Worm (Caenorhabditis elegans) whole organism, L3 larva: ENCODE results near the gene cpb-2.

Source experiments
- R02D3.7 ChIP-seq: fragments of 150-350 bp; optimal IDR thresholded peaks from 2 replicates; lab custom pipeline; 2014; ENCODE audit warnings: missing biosample characterization, missing genetic modification characterization
- ZK546.5 ChIP-seq: sonication (generic microtip); optimal IDR thresholded peaks from 2 replicates; lab custom pipeline; 2017; ENCODE audit warnings: missing biosample characterization, missing genetic modification characterization
- ama-1 ChIP-seq: fragments of 150-350 bp; optimal IDR thresholded peaks from 2 replicates; lab custom pipeline; 2018
- ceh-28 ChIP-seq: fragments of 150-350 bp; optimal IDR thresholded peaks from 2 replicates; lab custom pipeline; 2014; ENCODE audit warnings: missing biosample characterization, missing genetic modification reagents, missing genetic modification characterization
- ceh-9 ChIP-seq: sonication (generic microtip); optimal IDR thresholded peaks from 2 replicates; lab custom pipeline; 2018; ENCODE audit warnings: missing biosample characterization, missing genetic modification characterization
- daf-12 ChIP-seq: fragments of 150-350 bp; optimal IDR thresholded peaks from 2 replicates; lab custom pipeline; 2014; ENCODE audit warnings: missing biosample characterization, missing genetic modification reagents, missing genetic modification characterization
- egl-5 ChIP-seq: fragments of 150-350 bp; optimal IDR thresholded peaks from 2 replicates; lab custom pipeline; 2017; ENCODE audit warnings: missing biosample characterization, missing genetic modification reagents, missing genetic modification characterization, inconsistent platforms
- elt-1 ChIP-seq: fragments of 150-350 bp; optimal IDR thresholded peaks from 2 replicates; lab custom pipeline; 2014; ENCODE audit warnings: missing biosample characterization, missing genetic modification characterization
- elt-2 ChIP-seq: sonication (generic microtip); optimal IDR thresholded peaks from 2 replicates; lab custom pipeline; 2016; ENCODE audit warnings: missing genetic modification reagents, mild to moderate bottlenecking, missing genetic modification characterization, missing compliant biosample characterization
- eor-1 ChIP-seq, 2 experiments: fragments of 150-350 bp; optimal IDR thresholded peaks; 2 replicates each; lab custom pipeline; 2014 to 2018; ENCODE audit warnings: missing biosample characterization in 2 of 2, missing genetic modification characterization in 2 of 2
- fkh-10 ChIP-seq: sonication (generic microtip); optimal IDR thresholded peaks from 2 replicates; lab custom pipeline; 2017; ENCODE audit warnings: missing biosample characterization, missing genetic modification reagents, missing genetic modification characterization
- fkh-2 ChIP-seq: fragments of 150-350 bp; optimal IDR thresholded peaks from 2 replicates; lab custom pipeline; 2014; ENCODE audit warnings: missing biosample characterization, missing genetic modification reagents, missing genetic modification characterization
- hmg-11 ChIP-seq: sonication (generic microtip); optimal IDR thresholded peaks from 2 replicates; lab custom pipeline; 2016; ENCODE audit warnings: missing genetic modification characterization, missing compliant biosample characterization
- jun-1 ChIP-seq: fragments of 150-350 bp; optimal IDR thresholded peaks from 2 replicates; lab custom pipeline; 2014; ENCODE audit warnings: missing biosample characterization, missing genetic modification reagents, missing genetic modification characterization
- lin-15B ChIP-seq: fragments of 150-350 bp; optimal IDR thresholded peaks from 2 replicates; lab custom pipeline; 2014; ENCODE audit warnings: missing biosample characterization, missing genetic modification characterization
- lin-39 ChIP-seq: fragments of 150-350 bp; optimal IDR thresholded peaks from 2 replicates; lab custom pipeline; 2018; ENCODE audit warnings: missing biosample characterization, missing genetic modification reagents, missing genetic modification characterization
- mdl-1 ChIP-seq: fragments of 150-350 bp; optimal IDR thresholded peaks from 2 replicates; lab custom pipeline; 2014; ENCODE audit warnings: missing biosample characterization, missing genetic modification characterization
- nfya-1 ChIP-seq: sonication (generic microtip); optimal IDR thresholded peaks from 2 replicates; lab custom pipeline; 2017; ENCODE audit warnings: missing genetic modification characterization, mild to moderate bottlenecking, missing compliant biosample characterization, antibody characterized with exemption, moderate library complexity; ENCODE audit not compliant: insufficient read depth
- nhr-11 ChIP-seq: fragments of 150-350 bp; optimal IDR thresholded peaks from 2 replicates; lab custom pipeline; 2014; ENCODE audit warnings: missing biosample characterization, missing genetic modification characterization
- nhr-12 ChIP-seq: fragments of 150-350 bp; optimal IDR thresholded peaks from 2 replicates; lab custom pipeline; 2014; ENCODE audit warnings: missing biosample characterization, missing genetic modification characterization
- nhr-23 ChIP-seq: fragments of 150-350 bp; optimal IDR thresholded peaks from 2 replicates; lab custom pipeline; 2014; ENCODE audit warnings: missing biosample characterization, missing genetic modification reagents, missing genetic modification characterization
- nhr-43 ChIP-seq: sonication (generic microtip); optimal IDR thresholded peaks from 2 replicates; lab custom pipeline; 2016; ENCODE audit warnings: mild to moderate bottlenecking, missing genetic modification characterization, missing compliant biosample characterization; ENCODE audit not compliant: poor library complexity, severe bottlenecking
- nhr-67 ChIP-seq: fragments of 150-350 bp; optimal IDR thresholded peaks from 2 replicates; lab custom pipeline; 2014; ENCODE audit warnings: missing biosample characterization, missing genetic modification characterization
- nhr-76 ChIP-seq: fragments of 150-350 bp; sonication (generic microtip); optimal IDR thresholded peaks from 5 replicates; lab custom pipeline; 2014; ENCODE audit warnings: missing biosample characterization, missing genetic modification characterization
- pqm-1 ChIP-seq: fragments of 150-350 bp; optimal IDR thresholded peaks from 2 replicates; lab custom pipeline; 2017; ENCODE audit warnings: missing biosample characterization, missing genetic modification characterization, inconsistent platforms
- snpc-4 ChIP-seq: fragments of 150-350 bp; optimal IDR thresholded peaks from 2 replicates; lab custom pipeline; 2014; ENCODE audit warnings: missing biosample characterization, missing genetic modification characterization
- unc-39 ChIP-seq: sonication (generic microtip); optimal IDR thresholded peaks from 4 replicates; lab custom pipeline; 2017; ENCODE audit warnings: missing biosample characterization, missing genetic modification characterization
- zag-1 ChIP-seq: fragments of 150-350 bp; optimal IDR thresholded peaks from 2 replicates; lab custom pipeline; 2014; ENCODE audit warnings: missing biosample characterization, missing genetic modification characterization
- ztf-11 ChIP-seq: fragments of 150-350 bp; optimal IDR thresholded peaks from 2 replicates; lab custom pipeline; 2014; ENCODE audit warnings: missing biosample characterization, missing genetic modification characterization
- ztf-4 ChIP-seq: fragments of 150-350 bp; optimal IDR thresholded peaks from 2 replicates; lab custom pipeline; 2014; ENCODE audit warnings: missing biosample characterization, missing genetic modification characterization

Gene cpb-2

DNA sequence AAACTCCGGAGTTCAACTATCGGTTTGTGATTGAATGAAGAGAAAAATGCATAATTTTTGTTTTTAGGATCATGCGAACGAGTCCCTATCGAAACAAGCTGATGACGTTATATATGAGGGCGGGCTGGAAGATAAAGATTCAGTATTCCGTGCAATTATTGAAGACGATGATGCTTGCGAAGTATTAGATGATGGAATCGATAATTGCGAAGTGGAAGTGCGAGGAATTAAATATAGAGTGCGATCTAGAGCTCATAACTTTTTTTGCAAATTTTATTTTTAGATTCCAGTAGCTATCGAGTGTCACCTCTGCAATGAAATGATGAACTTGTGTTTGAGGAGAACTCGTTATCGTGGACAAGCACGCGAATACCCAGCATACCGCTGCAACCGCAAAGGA lies 6.4 kb downstream of the cpb-2 start:
- TF ChIP-seq lin-39 (no peak), elt-2 (tag; lab: Kevin White, UChicago) (no peak), fkh-10 (GFP tag; lab: Kevin White, UChicago) (no peak), elt-1 (tag; lab: Kevin White, UChicago) (no peak), hmg-11 (no peak), snpc-4 (tag; lab: Kevin White, UChicago) (no peak), ztf-4 (tag; lab: Kevin White, UChicago) (no peak), egl-5 (tag; lab: Kevin White, UChicago) (no peak), fkh-2 (tag; lab: Kevin White, UChicago) (no peak), nhr-12 (tag; lab: Kevin White, UChicago) (no peak), nhr-76 (tag; lab: Kevin White, UChicago) (no peak)

DNA sequence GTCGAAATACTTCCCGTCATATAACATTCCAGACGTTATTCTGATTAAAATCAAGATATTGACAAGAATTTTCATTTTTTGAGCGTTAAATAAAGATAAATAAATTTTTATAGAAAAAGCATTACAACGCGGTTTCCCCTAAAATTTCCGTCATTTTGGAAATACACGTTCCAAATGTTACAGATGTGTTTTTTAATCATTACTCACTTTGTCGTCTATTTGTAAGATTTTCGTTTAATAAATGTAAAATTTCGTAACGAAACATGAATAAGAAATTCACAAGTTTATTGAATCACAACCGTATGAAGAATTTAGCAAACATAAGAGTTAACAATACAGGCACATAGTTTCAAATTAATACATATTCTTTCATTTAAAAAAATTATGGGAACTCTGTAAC lies 10.3 kb downstream of the cpb-2 start, which contains the start of gene C30B5.17:
C30B5.17 (minus strand) TSS at position 101 of the 400 bp plus-strand sequence.
- TF ChIP-seq nhr-12 (tag; lab: Kevin White, UChicago) (no peak), ZK546.5 (tag; lab: Kevin White, UChicago) (no peak), ceh-9 (tag; lab: Kevin White, UChicago) (no peak)

DNA sequence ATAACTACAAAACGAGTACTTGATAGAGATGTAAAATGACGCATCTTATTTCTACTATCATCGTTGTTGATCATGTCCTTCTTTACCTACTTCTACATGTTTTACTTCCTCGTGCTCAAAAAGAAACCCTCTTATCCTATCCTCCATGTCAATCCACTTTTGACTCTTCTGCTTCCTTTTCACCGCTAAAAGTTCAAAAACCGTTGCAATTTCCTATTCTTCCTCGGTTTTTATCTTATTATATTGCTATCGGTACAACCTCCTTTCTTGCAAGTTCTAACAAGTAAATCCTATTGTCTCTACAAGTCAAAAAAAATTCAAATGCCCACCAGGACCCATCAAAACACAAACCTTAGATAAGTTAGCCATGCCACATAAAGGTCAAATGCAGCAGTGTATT lies 14.7 kb downstream of the cpb-2 start:
- TF ChIP-seq nhr-67 (tag; lab: Kevin White, UChicago): no peak
- no peak for TF ChIP-seq ceh-9 (tag; lab: Kevin White, UChicago)
- TF ChIP-seq fkh-10 (GFP tag; lab: Kevin White, UChicago): peak; percentile 71

DNA sequence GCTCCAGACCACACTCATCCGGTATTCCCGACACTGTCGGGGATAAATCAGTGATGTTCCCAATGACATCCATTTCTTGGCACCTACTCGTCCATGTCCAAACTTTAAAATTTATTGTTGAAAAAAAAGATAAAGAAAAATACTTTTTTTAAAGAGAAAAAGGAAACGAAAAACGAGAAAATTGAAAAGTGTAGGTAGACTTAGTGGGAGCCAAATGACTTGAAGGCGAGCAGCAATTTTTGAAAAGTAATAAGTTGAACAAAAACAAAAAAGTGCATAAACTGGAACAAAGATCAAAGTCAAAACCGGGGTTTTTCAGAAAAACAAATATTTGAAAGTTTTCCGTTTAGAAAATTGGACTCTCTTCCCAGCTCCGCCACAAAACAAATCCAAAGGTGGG lies 15.5 kb downstream of the cpb-2 start, which contains the start of gene daf-37:
daf-37 (minus strand) TSS at position 101 of the 400 bp plus-strand sequence.
- TF ChIP-seq R02D3.7: no peak
- TF ChIP-seq jun-1 (tag; lab: Kevin White, UChicago): no peak
- TF ChIP-seq pqm-1 (tag; lab: Kevin White, UChicago): no peak
- TF ChIP-seq eor-1 (tag; optimal IDR thresholded peaks at IDR 0.05; lab: Kevin White, UChicago): no peak
- no peak for TF ChIP-seq ceh-28 (tag; lab: Kevin White, UChicago)
- no peak for TF ChIP-seq ZK546.5 (tag; lab: Kevin White, UChicago)

DNA sequence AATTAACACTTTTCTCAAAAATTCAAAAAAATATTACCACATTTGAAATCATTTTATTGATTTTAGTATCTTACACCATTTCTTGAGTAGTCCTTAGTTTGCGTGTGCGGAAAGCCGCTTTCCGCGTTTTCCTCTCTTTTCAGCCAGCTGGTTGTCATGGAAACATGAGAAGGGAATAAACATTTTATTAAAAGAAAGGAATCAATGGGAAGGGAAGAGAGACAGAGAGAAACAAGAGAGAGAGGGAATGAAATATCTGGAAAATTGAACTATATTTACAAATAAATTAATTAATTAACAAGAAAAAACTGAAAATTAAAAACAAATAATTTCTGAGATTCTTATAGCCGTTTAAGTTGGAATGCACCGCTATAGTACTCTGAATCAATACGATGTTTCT lies 26.8 kb downstream of the cpb-2 start, which contains the start of gene mks-2:
mks-2 (minus strand) TSS at position 101 of the 400 bp plus-strand sequence.
- no peak for TF ChIP-seq nhr-76 (tag; lab: Kevin White, UChicago)
- TF ChIP-seq elt-2 (tag; lab: Kevin White, UChicago): no peak

DNA sequence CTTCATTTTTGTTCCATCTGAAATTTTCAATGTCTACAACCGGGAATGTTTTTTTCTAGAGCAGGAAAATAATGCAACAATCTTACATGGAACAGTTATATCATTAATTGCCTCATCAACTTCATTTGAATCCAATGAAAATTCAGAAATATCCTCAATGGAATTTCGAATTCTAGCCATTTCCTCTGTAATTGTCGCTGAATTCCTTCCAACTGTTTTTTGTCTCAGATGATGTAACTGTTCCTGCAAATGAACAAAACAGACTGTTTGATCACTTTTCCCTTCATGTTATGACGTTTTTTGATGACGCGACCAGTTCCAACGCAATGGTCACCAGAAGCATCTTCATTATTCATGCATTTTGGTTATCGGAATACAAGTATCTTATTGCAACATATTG lies 28.9 kb downstream of the cpb-2 start:
- TF ChIP-seq ztf-11 (no peak), nhr-76 (tag; lab: Kevin White, UChicago) (no peak), nhr-23 (tag; lab: Kevin White, UChicago) (no peak), elt-1 (tag; lab: Kevin White, UChicago) (no peak), nhr-67 (tag; lab: Kevin White, UChicago) (no peak), nhr-11 (tag; lab: Kevin White, UChicago) (no peak)

DNA sequence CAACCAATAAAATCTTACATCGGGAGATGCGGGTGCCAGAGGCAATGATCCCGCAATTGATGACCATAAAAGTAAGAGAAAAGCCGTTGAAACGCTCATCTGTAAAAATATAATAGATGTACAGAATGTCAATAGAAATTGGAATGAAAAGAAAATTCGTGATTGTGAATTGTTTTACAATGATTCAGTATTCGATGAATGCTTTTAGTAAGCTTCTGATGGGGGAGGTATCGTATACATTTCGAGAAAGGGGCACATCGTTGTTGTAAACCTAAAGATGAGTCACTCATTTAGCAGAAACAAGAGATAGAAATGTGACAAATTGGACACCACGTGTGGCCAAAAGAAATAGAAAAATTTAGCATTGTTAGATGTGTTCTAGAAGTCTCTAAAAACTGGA lies 30.0 kb downstream of the cpb-2 start, which contains the start of gene C30B5.6:
C30B5.6 (minus strand) TSS at position 101 of the 400 bp plus-strand sequence.
- no peak for TF ChIP-seq zag-1 (tag; lab: Kevin White, UChicago)
- no peak for TF ChIP-seq ceh-28 (tag; lab: Kevin White, UChicago)
- no peak for TF ChIP-seq daf-12 (tag; lab: Kevin White, UChicago)
- no peak for TF ChIP-seq lin-15B (tag; lab: Kevin White, UChicago)
- no peak for TF ChIP-seq hmg-11
- no peak for TF ChIP-seq unc-39
- no peak for TF ChIP-seq egl-5 (tag; lab: Kevin White, UChicago)
- no peak for TF ChIP-seq elt-2 (tag; lab: Kevin White, UChicago)
- TF ChIP-seq mdl-1 (tag; lab: Kevin White, UChicago): no peak
- no peak for TF ChIP-seq nhr-23 (tag; lab: Kevin White, UChicago)
- no peak for TF ChIP-seq nhr-67 (tag; lab: Kevin White, UChicago)
- no peak for TF ChIP-seq ztf-4 (tag; lab: Kevin White, UChicago)
- no peak for TF ChIP-seq nfya-1
- TF ChIP-seq nhr-12 (tag; lab: Kevin White, UChicago): no peak
- no peak for TF ChIP-seq nhr-76 (tag; lab: Kevin White, UChicago)
- TF ChIP-seq fkh-2 (tag; lab: Kevin White, UChicago): no peak
- TF ChIP-seq ama-1 (lab: Kevin White, UChicago): no peak
- TF ChIP-seq nhr-43: no peak
